Fruit fly (Drosophila melanogaster) whole organism, embryonic: ENCODE measurements around the gene CG3149.

Experiments used
- ATbp ChIP-seq: fragments of 200-800 bp; sonication (Bioruptor generic); optimal IDR thresholded peaks from 2 replicates; lab custom pipeline; 2017; ENCODE audit warnings: missing biosample characterization, mild to moderate bottlenecking, missing genetic modification characterization, missing genetic modification reagents
- Ada2b ChIP-seq: fragments of 200-800 bp; sonication (Bioruptor generic); IDR thresholded peaks from 2 replicates; pipeline ENCODE4 v1.3.6; 2022; ENCODE audit warnings: missing biosample characterization, missing genetic modification characterization
- Antp ChIP-seq: fragments of 200-800 bp; sonication (Bioruptor generic); optimal IDR thresholded peaks from 3 replicates; lab custom pipeline; 2016; ENCODE audit warnings: missing biosample characterization, missing genetic modification characterization
- BEAF-32 ChIP-seq: fragments of 200-800 bp; sonication (Bioruptor generic); optimal IDR thresholded peaks from 3 replicates; lab custom pipeline; 2017; ENCODE audit warnings: missing biosample characterization, missing genetic modification characterization, mild to moderate bottlenecking, moderate library complexity, missing genetic modification reagents
- CG10274 ChIP-seq: fragments of 200-800 bp; sonication (Bioruptor generic); optimal IDR thresholded peaks from 3 replicates; lab custom pipeline; 2017; ENCODE audit warnings: missing biosample characterization, mild to moderate bottlenecking, missing genetic modification characterization
- CG10543 ChIP-seq: fragments of 200-800 bp; sonication (Bioruptor generic); optimal IDR thresholded peaks from 3 replicates; lab custom pipeline; 2017; ENCODE audit warnings: missing biosample characterization, mild to moderate bottlenecking, missing genetic modification characterization, moderate library complexity
- CG11560 ChIP-seq: fragments of 200-800 bp; sonication (Bioruptor generic); IDR thresholded peaks from 3 replicates; pipeline ENCODE4 v1.3.6; 2022; ENCODE audit warnings: missing biosample characterization, missing genetic modification characterization
- CG12391 ChIP-seq: fragments of 200-800 bp; sonication (Bioruptor generic); optimal IDR thresholded peaks from 3 replicates; lab custom pipeline; 2018; ENCODE audit warnings: missing biosample characterization, mild to moderate bottlenecking, missing genetic modification characterization, moderate library complexity
- CG14667 ChIP-seq: fragments of 200-800 bp; sonication (Bioruptor generic); IDR thresholded peaks from 2 replicates; pipeline ENCODE4 v1.3.6; 2022; ENCODE audit warnings: missing biosample characterization, missing genetic modification characterization
- CG14710 ChIP-seq: fragments of 200-800 bp; sonication (Bioruptor generic); optimal IDR thresholded peaks from 3 replicates; lab custom pipeline; 2019; ENCODE audit warnings: missing biosample characterization, mild to moderate bottlenecking, missing genetic modification characterization, moderate library complexity
- CG15696 ChIP-seq: fragments of 200-800 bp; sonication (Bioruptor generic); optimal IDR thresholded peaks from 2 replicates; lab custom pipeline; 2019; ENCODE audit warnings: missing biosample characterization, mild to moderate bottlenecking, missing genetic modification characterization, moderate library complexity
- CG16813 ChIP-seq: fragments of 200-800 bp; sonication (Bioruptor generic); IDR thresholded peaks from 3 replicates; pipeline ENCODE4 v1.3.6; 2022; ENCODE audit warnings: missing biosample characterization, missing genetic modification characterization; ENCODE audit not compliant: partially characterized antibody
- CG17328 ChIP-seq: fragments of 200-800 bp; sonication (Bioruptor generic); IDR thresholded peaks from 2 replicates; pipeline ENCODE4 v1.3.6; 2022; ENCODE audit warnings: missing biosample characterization, missing genetic modification characterization
- CG17359 ChIP-seq: fragments of 200-800 bp; sonication (Bioruptor generic); optimal IDR thresholded peaks from 3 replicates; lab custom pipeline; 2018; ENCODE audit warnings: missing biosample characterization, mild to moderate bottlenecking, missing genetic modification characterization, moderate library complexity
- CG17568 ChIP-seq: fragments of 200-800 bp; sonication (Bioruptor generic); optimal IDR thresholded peaks from 2 replicates; lab custom pipeline; 2018; ENCODE audit warnings: missing biosample characterization, mild to moderate bottlenecking, missing genetic modification characterization, moderate library complexity
- CG2116 ChIP-seq: fragments of 200-800 bp; sonication (Bioruptor generic); optimal IDR thresholded peaks from 3 replicates; lab custom pipeline; 2018; ENCODE audit warnings: missing biosample characterization, mild to moderate bottlenecking, missing genetic modification characterization
- CG2889 ChIP-seq: fragments of 200-800 bp; sonication (Bioruptor generic); IDR thresholded peaks from 3 replicates; pipeline ENCODE4 v1.3.6; 2022; ENCODE audit warnings: missing biosample characterization, missing genetic modification characterization
- CG34422 ChIP-seq: fragments of 200-800 bp; sonication (Bioruptor generic); IDR thresholded peaks from 3 replicates; pipeline ENCODE4 v1.3.6; 2022; ENCODE audit warnings: missing biosample characterization, missing genetic modification characterization
- CG4707 ChIP-seq: fragments of 200-800 bp; sonication (Bioruptor generic); optimal IDR thresholded peaks from 2 replicates; lab custom pipeline; 2018; ENCODE audit warnings: missing biosample characterization, mild to moderate bottlenecking, missing genetic modification characterization, moderate library complexity
- CG5180 ChIP-seq: fragments of 200-800 bp; sonication (Bioruptor generic); optimal IDR thresholded peaks from 3 replicates; lab custom pipeline; 2017; ENCODE audit warnings: missing biosample characterization, missing genetic modification characterization, mild to moderate bottlenecking, moderate library complexity, missing genetic modification reagents
- CG6272 ChIP-seq: fragments of 200-800 bp; sonication (Bioruptor generic); IDR thresholded peaks from 2 replicates; pipeline ENCODE4 v1.3.6; 2022; ENCODE audit warnings: missing biosample characterization, missing genetic modification characterization
- CrebB ChIP-seq: fragments of 200-800 bp; sonication (Bioruptor generic); optimal IDR thresholded peaks from 3 replicates; lab custom pipeline; 2018; ENCODE audit warnings: missing biosample characterization, mild to moderate bottlenecking, missing genetic modification characterization
- Dp ChIP-seq: fragments of 200-800 bp; sonication (Bioruptor generic); optimal IDR thresholded peaks from 2 replicates; lab custom pipeline; 2018; ENCODE audit warnings: missing biosample characterization, mild to moderate bottlenecking, missing genetic modification characterization, moderate library complexity
- E2f2 ChIP-seq: fragments of 200-800 bp; sonication (Bioruptor generic); IDR thresholded peaks from 2 replicates; pipeline ENCODE4 v1.3.6; 2022; ENCODE audit warnings: missing biosample characterization, missing genetic modification characterization
- Ets97D ChIP-seq: fragments of 200-800 bp; sonication (Bioruptor generic); optimal IDR thresholded peaks from 3 replicates; lab custom pipeline; 2016; ENCODE audit warnings: missing biosample characterization, missing genetic modification characterization
- Fer2 ChIP-seq: fragments of 200-800 bp; sonication (Bioruptor generic); optimal IDR thresholded peaks from 2 replicates; lab custom pipeline; 2018; ENCODE audit warnings: missing biosample characterization, mild to moderate bottlenecking, missing genetic modification characterization, moderate library complexity
- Lim3 ChIP-seq: fragments of 200-800 bp; sonication (Bioruptor generic); IDR thresholded peaks from 2 replicates; pipeline ENCODE4 v1.3.6; 2022; ENCODE audit warnings: missing biosample characterization, missing genetic modification characterization
- Nf-YC ChIP-seq: fragments of 200-800 bp; optimal IDR thresholded peaks from 3 replicates; lab custom pipeline; 2019; ENCODE audit warnings: missing biosample characterization, mild to moderate bottlenecking, missing genetic modification characterization, moderate library complexity
- Ravus ChIP-seq: fragments of 200-800 bp; sonication (Bioruptor generic); IDR thresholded peaks from 2 replicates; pipeline ENCODE4 v1.3.6; 2022; ENCODE audit warnings: missing biosample characterization, missing genetic modification characterization
- Scr ChIP-seq: fragments of 200-800 bp; sonication (Bioruptor generic); IDR thresholded peaks from 2 replicates; pipeline ENCODE4 v1.3.6; 2022; ENCODE audit warnings: missing biosample characterization, missing genetic modification characterization; ENCODE audit not compliant: partially characterized antibody
- Sox102F ChIP-seq: fragments of 200-800 bp; sonication (Bioruptor generic); optimal IDR thresholded peaks from 2 replicates; lab custom pipeline; 2018; ENCODE audit warnings: missing biosample characterization, mild to moderate bottlenecking, missing genetic modification characterization, moderate library complexity
- Sry-β ChIP-seq: fragments of 200-800 bp; sonication (Bioruptor generic); optimal IDR thresholded peaks from 2 replicates; lab custom pipeline; 2018; ENCODE audit warnings: missing biosample characterization, mild to moderate bottlenecking, missing genetic modification characterization, moderate library complexity
- abd-A ChIP-seq: fragments of 200-800 bp; sonication (Bioruptor generic); optimal IDR thresholded peaks from 3 replicates; lab custom pipeline; 2019; ENCODE audit warnings: missing biosample characterization, mild to moderate bottlenecking, missing genetic modification characterization, moderate library complexity
- ap ChIP-seq: fragments of 200-800 bp; sonication (Bioruptor generic); IDR thresholded peaks from 2 replicates; pipeline ENCODE4 v1.3.6; 2022; ENCODE audit warnings: missing biosample characterization, missing genetic modification characterization
- ato ChIP-seq: fragments of 200-800 bp; sonication (Bioruptor generic); IDR thresholded peaks from 2 replicates; pipeline ENCODE4 v1.3.6; 2022; ENCODE audit warnings: missing biosample characterization, missing genetic modification characterization; ENCODE audit not compliant: partially characterized antibody
- bbx ChIP-seq: fragments of 200-800 bp; sonication (Bioruptor generic); IDR thresholded peaks from 2 replicates; pipeline ENCODE4 v1.3.6; 2022; ENCODE audit warnings: missing biosample characterization, missing genetic modification characterization; ENCODE audit not compliant: partially characterized antibody
- dmrt99B ChIP-seq: fragments of 200-800 bp; sonication (Bioruptor generic); optimal IDR thresholded peaks from 2 replicates; lab custom pipeline; 2018; ENCODE audit warnings: missing biosample characterization, mild to moderate bottlenecking, missing genetic modification characterization, moderate library complexity
- dysf ChIP-seq: fragments of 200-800 bp; sonication (Bioruptor generic); IDR thresholded peaks from 3 replicates; pipeline ENCODE4 v1.3.6; 2022; ENCODE audit warnings: missing biosample characterization, missing genetic modification characterization
- en ChIP-seq: fragments of 200-800 bp; sonication (Bioruptor generic); optimal IDR thresholded peaks from 2 replicates; lab custom pipeline; 2016; ENCODE audit warnings: missing biosample characterization, missing genetic modification characterization
- fd64A ChIP-seq: fragments of 200-800 bp; sonication (Bioruptor generic); optimal IDR thresholded peaks from 3 replicates; lab custom pipeline; 2018; ENCODE audit warnings: missing biosample characterization, mild to moderate bottlenecking, missing genetic modification characterization
- ftz-f1 ChIP-seq: fragments of 200-800 bp; sonication (Bioruptor generic); optimal IDR thresholded peaks from 2 replicates; lab custom pipeline; 2016; ENCODE audit warnings: missing biosample characterization, missing genetic modification characterization
- gt ChIP-seq: fragments of 200-800 bp; sonication (Bioruptor generic); IDR thresholded peaks from 2 replicates; pipeline ENCODE4 v1.3.6; 2022; ENCODE audit warnings: missing biosample characterization, missing genetic modification characterization
- ken ChIP-seq: fragments of 200-800 bp; sonication (Bioruptor generic); IDR thresholded peaks from 3 replicates; pipeline ENCODE4 v1.3.6; 2022; ENCODE audit warnings: missing biosample characterization, missing genetic modification characterization
- nerfin-1 ChIP-seq: fragments of 200-800 bp; sonication (Bioruptor generic); optimal IDR thresholded peaks from 3 replicates; lab custom pipeline; 2019; ENCODE audit warnings: missing biosample characterization, mild to moderate bottlenecking, missing genetic modification characterization, moderate library complexity
- oc ChIP-seq: fragments of 200-800 bp; sonication (Bioruptor generic); optimal IDR thresholded peaks from 2 replicates; lab custom pipeline; 2018; ENCODE audit warnings: missing biosample characterization, mild to moderate bottlenecking, missing genetic modification characterization, moderate library complexity
- rib ChIP-seq: fragments of 200-800 bp; sonication (Bioruptor generic); IDR thresholded peaks from 2 replicates; pipeline ENCODE4 v1.3.6; 2022; ENCODE audit warnings: missing biosample characterization, missing genetic modification characterization
- seq ChIP-seq: fragments of 200-800 bp; sonication (Bioruptor generic); IDR thresholded peaks from 2 replicates; pipeline ENCODE4 v1.3.6; 2022; ENCODE audit warnings: missing biosample characterization, missing genetic modification characterization
- toy ChIP-seq: fragments of 200-800 bp; sonication (Bioruptor generic); IDR thresholded peaks from 2 replicates; pipeline ENCODE4 v1.3.6; 2022; ENCODE audit warnings: missing biosample characterization, missing genetic modification characterization
- vfl ChIP-seq: fragments of 200-800 bp; sonication (Bioruptor generic); optimal IDR thresholded peaks from 2 replicates; lab custom pipeline; 2016; ENCODE audit warnings: missing biosample characterization, missing genetic modification characterization
- yki ChIP-seq: fragments of >200 bp; optimal IDR thresholded peaks from 3 replicates; lab custom pipeline; 2018

Gene CG3149

DNA sequence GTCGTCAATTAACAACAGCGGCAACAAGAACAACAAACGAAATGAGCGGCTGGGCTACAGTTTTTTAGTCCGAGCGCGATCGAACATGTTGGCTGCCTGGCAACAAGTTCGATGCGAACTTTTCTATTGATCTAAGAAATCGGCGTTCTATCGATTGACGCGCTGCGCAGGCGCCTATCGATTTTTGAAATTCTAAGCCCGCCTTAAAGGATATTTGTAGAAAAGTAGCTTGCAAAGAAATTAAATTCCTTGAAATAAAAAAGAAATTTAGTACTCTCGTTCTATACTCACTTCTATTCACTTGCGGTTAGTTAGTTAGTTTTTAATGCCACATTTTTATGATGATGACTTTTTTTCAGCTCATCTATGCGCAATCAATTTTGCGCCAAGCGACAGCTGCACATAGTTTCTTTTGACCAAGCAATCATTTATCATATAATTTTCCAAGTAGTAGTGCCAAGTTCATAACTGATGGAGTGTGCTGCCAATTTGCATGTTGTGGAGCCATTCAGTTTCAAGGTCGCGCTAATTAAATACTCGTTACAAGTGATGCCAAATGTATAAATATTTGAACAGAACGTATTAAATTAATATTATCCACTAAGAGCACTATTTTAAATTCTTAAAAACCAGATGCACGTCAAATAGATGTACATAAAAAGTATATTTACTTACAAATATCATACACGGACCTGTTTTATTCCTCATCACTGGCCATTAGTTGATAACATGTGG is 14.9 kb downstream of the CG3149 start, which contains the start of the genes Tre1 and Gr5a (continued):
- TF ChIP-seq dysf (GFP tag; lab: Robert Waterston, UW) (no peak), CG6272 (no peak), ken (GFP tag; lab: Robert Waterston, UW) (no peak), Dp (GFP tag; lab: Kevin White, UChicago) (peak; percentile 51), CG12391 (tag; lab: Kevin White, UChicago) (no peak), bbx (GFP tag; lab: Robert Waterston, UW) (peak; percentile 47; the same call in 1 of the 2 replicates), dmrt99B (tag; lab: Kevin White, UChicago) (no peak), CG15696 (tag; lab: Kevin White, UChicago) (no peak), en (GFP tag; lab: Kevin White, UChicago) (no peak), fd64A (GFP tag; lab: Kevin White, UChicago) (no peak), oc (tag; lab: Kevin White, UChicago) (peak; percentile 31), CG5180 (GFP tag; lab: Kevin White, UChicago) (peak; percentile 98), Sry-β (GFP tag; lab: Kevin White, UChicago) (no peak), Nf-YC (no peak), ato (peak; percentile 42; the same call in 1 of the 2 replicates), CG16813 (0 out of 3 replicates have a peak, but pooled peaks have one; percentile 21), CG17359 (tag; lab: Kevin White, UChicago) (no peak), ATbp (GFP tag; lab: Kevin White, UChicago) (no peak), gt (GFP tag; lab: Robert Waterston, UW) (no peak), CG14710 (tag; lab: Kevin White, UChicago) (no peak), Antp (no peak), seq (GFP tag; lab: Robert Waterston, UW) (no peak), CG4707 (GFP tag; lab: Kevin White, UChicago) (no peak), CrebB (tag; lab: Kevin White, UChicago) (no peak), ftz-f1 (GFP tag; lab: Kevin White, UChicago) (no peak), CG11560 (no peak), nerfin-1 (no peak), E2f2 (GFP tag; lab: Robert Waterston, UW) (peak; percentile 80), ap (no peak), CG10274 (GFP tag; lab: Kevin White, UChicago) (no peak), CG34422 (GFP tag; lab: Robert Waterston, UW) (no peak), toy (GFP tag; lab: Robert Waterston, UW) (no peak), CG17328 (GFP tag; lab: Robert Waterston, UW) (no peak), CG14667 (GFP tag; lab: Robert Waterston, UW) (no peak), CG2889 (GFP tag; lab: Robert Waterston, UW) (no peak), yki (lab: Kevin White, UChicago) (no peak), CG10543 (GFP tag; lab: Kevin White, UChicago) (no peak), BEAF-32 (GFP tag; lab: Kevin White, UChicago) (peak; percentile 5), CG2116 (GFP tag; lab: Kevin White, UChicago) (peak; percentile 7), Scr (GFP tag; lab: Robert Waterston, UW) (peak; percentile 44; the same call in 1 of the 2 replicates), Ravus (no peak), abd-A (tag; lab: Kevin White, UChicago) (no peak), CG17568 (no peak), Sox102F (GFP tag; lab: Kevin White, UChicago) (no peak), Lim3 (GFP tag; lab: Robert Waterston, UW) (no peak), Ets97D (no peak), Ada2b (no peak), rib (GFP tag; lab: Robert Waterston, UW) (no peak), Fer2 (tag; lab: Kevin White, UChicago) (no peak), vfl (GFP tag; lab: Kevin White, UChicago) (no peak)
